Worm (Caenorhabditis elegans) whole organism, mixed stage, embryonic: ENCODE results near the gene Y38E10A.2.

Source experiments
- elt-1 ChIP-seq: sonication (generic microtip); optimal IDR thresholded peaks from 2 replicates; lab custom pipeline; 2017; ENCODE audit warnings: missing genetic modification characterization, mild to moderate bottlenecking, missing compliant biosample characterization, antibody characterized with exemption, moderate library complexity, borderline replicate concordance; ENCODE audit not compliant: insufficient read depth
- lsy-2 ChIP-seq: fragments of 150-350 bp; optimal IDR thresholded peaks from 2 replicates; lab custom pipeline; 2014; ENCODE audit warnings: missing biosample characterization, missing genetic modification characterization
- unc-39 ChIP-seq: fragments of 150-350 bp; optimal IDR thresholded peaks from 2 replicates; lab custom pipeline; 2014; ENCODE audit warnings: missing biosample characterization, missing genetic modification characterization
- unc-62 ChIP-seq: fragments of 150-350 bp; optimal IDR thresholded peaks from 2 replicates; lab custom pipeline; 2014; ENCODE audit warnings: missing biosample characterization, missing genetic modification reagents, missing genetic modification characterization

- TF ChIP-seq unc-62 (no peak), elt-1 (tag; lab: Kevin White, UChicago) (no peak), lsy-2 (tag; lab: Kevin White, UChicago) (no peak), unc-39 (no peak)
Observed at ce11 chrII:12573541-12573940, at the start of gene Y38E10A.2.
